Worm (Caenorhabditis elegans) whole organism, L2 larva: Measurements from ENCODE around the gene rpb-6.

Experiments used
- C34F6.9 ChIP-seq: fragments of 150-350 bp; optimal IDR thresholded peaks from 2 replicates; lab custom pipeline; 2014; ENCODE audit warnings: missing biosample characterization, missing genetic modification characterization
- F13H6.1 ChIP-seq: sonication (generic microtip); optimal IDR thresholded peaks from 2 replicates; lab custom pipeline; 2016; ENCODE audit warnings: missing genetic modification characterization, missing compliant biosample characterization
- Y55F3AM.14 ChIP-seq: fragments of 200-800 bp; sonication (Bioruptor generic); optimal IDR thresholded peaks from 2 replicates; lab custom pipeline; 2018; ENCODE audit warnings: mild to moderate bottlenecking, missing genetic modification characterization, missing compliant biosample characterization
- ZK546.5 ChIP-seq: sonication (generic microtip); optimal IDR thresholded peaks from 2 replicates; lab custom pipeline; 2017; ENCODE audit warnings: missing biosample characterization, missing genetic modification characterization
- aly-2 ChIP-seq: fragments of 150-350 bp; optimal IDR thresholded peaks from 2 replicates; lab custom pipeline; 2014; ENCODE audit warnings: missing biosample characterization, missing genetic modification characterization
- ama-1 ChIP-seq: fragments of 150-350 bp; optimal IDR thresholded peaks from 2 replicates; lab custom pipeline; 2018; ENCODE audit warnings: inconsistent platforms
- blmp-1 ChIP-seq: sonication (generic microtip); optimal IDR thresholded peaks from 2 replicates; lab custom pipeline; 2017; ENCODE audit warnings: missing genetic modification characterization, mild to moderate bottlenecking, missing compliant biosample characterization, antibody characterized with exemption, moderate library complexity; ENCODE audit not compliant: insufficient read depth
- ceh-82 ChIP-seq: fragments of 150-350 bp; optimal IDR thresholded peaks from 2 replicates; lab custom pipeline; 2014; ENCODE audit warnings: missing biosample characterization, missing genetic modification characterization
- crh-2 ChIP-seq: sonication (generic microtip); optimal IDR thresholded peaks from 2 replicates; lab custom pipeline; 2017; ENCODE audit warnings: missing biosample characterization, missing genetic modification characterization
- dmd-4 ChIP-seq: sonication (generic microtip); optimal IDR thresholded peaks from 2 replicates; lab custom pipeline; 2017; ENCODE audit warnings: missing biosample characterization, missing genetic modification characterization
- egl-27 ChIP-seq: sonication (generic microtip); optimal IDR thresholded peaks from 3 replicates; lab custom pipeline; 2017; ENCODE audit warnings: missing biosample characterization, missing genetic modification reagents, missing genetic modification characterization
- elt-3 ChIP-seq: sonication (generic microtip); optimal IDR thresholded peaks from 2 replicates; lab custom pipeline; 2017; ENCODE audit warnings: missing biosample characterization, missing genetic modification characterization
- fos-1 ChIP-seq: fragments of 150-350 bp; optimal IDR thresholded peaks from 2 replicates; lab custom pipeline; 2014; ENCODE audit warnings: missing biosample characterization, missing genetic modification characterization
- gmeb-1 ChIP-seq: fragments of 150-350 bp; optimal IDR thresholded peaks from 2 replicates; lab custom pipeline; 2014; ENCODE audit warnings: missing biosample characterization, missing genetic modification characterization
- lin-11 ChIP-seq: fragments of 150-350 bp; sonication (generic microtip); optimal IDR thresholded peaks from 2 replicates; lab custom pipeline; 2014; ENCODE audit warnings: missing biosample characterization, missing genetic modification characterization, inconsistent platforms, mixed read lengths
- lin-39 ChIP-seq: fragments of 150-350 bp; optimal IDR thresholded peaks from 2 replicates; lab custom pipeline; 2014; ENCODE audit warnings: missing biosample characterization, missing genetic modification reagents, missing genetic modification characterization
- lsy-2 ChIP-seq, 2 experiments: fragments of 150-350 bp in 1 of 2; sonication (generic microtip) in 1 of 2; optimal IDR thresholded peaks; 2 replicates each; lab custom pipeline; 2014 to 2017; ENCODE audit warnings: missing biosample characterization in 2 of 2, missing genetic modification characterization in 2 of 2
- mab-5 ChIP-seq: fragments of 150-350 bp; optimal IDR thresholded peaks from 2 replicates; lab custom pipeline; 2014; ENCODE audit warnings: missing biosample characterization, missing genetic modification characterization
- mbf-1 ChIP-seq: sonication (generic microtip); optimal IDR thresholded peaks from 2 replicates; lab custom pipeline; 2017; ENCODE audit warnings: missing biosample characterization, missing genetic modification characterization
- mdl-1 ChIP-seq, 2 experiments: fragments of 150-350 bp in 1 of 2; sonication (generic microtip) in 1 of 2; optimal IDR thresholded peaks; 2 replicates each; lab custom pipeline; 2017; ENCODE audit warnings: missing biosample characterization in 2 of 2, missing genetic modification characterization in 2 of 2
- nhr-10 ChIP-seq: sonication (generic microtip); optimal IDR thresholded peaks from 2 replicates; lab custom pipeline; 2017; ENCODE audit warnings: missing biosample characterization, missing genetic modification characterization
- nhr-11 ChIP-seq: fragments of 150-350 bp; optimal IDR thresholded peaks from 2 replicates; lab custom pipeline; 2014; ENCODE audit warnings: missing biosample characterization, missing genetic modification characterization
- nhr-12 ChIP-seq: fragments of 150-350 bp; optimal IDR thresholded peaks from 2 replicates; lab custom pipeline; 2014; ENCODE audit warnings: missing biosample characterization, missing genetic modification characterization
- nhr-129 ChIP-seq: fragments of 150-350 bp; optimal IDR thresholded peaks from 2 replicates; lab custom pipeline; 2014; ENCODE audit warnings: missing biosample characterization, missing genetic modification characterization
- nhr-21 ChIP-seq: fragments of 150-350 bp; optimal IDR thresholded peaks from 2 replicates; lab custom pipeline; 2014; ENCODE audit warnings: missing biosample characterization, missing genetic modification characterization
- nhr-23 ChIP-seq: fragments of 150-350 bp; optimal IDR thresholded peaks from 2 replicates; lab custom pipeline; 2014; ENCODE audit warnings: missing biosample characterization, missing genetic modification reagents, missing genetic modification characterization
- nhr-237 ChIP-seq: fragments of 150-350 bp; optimal IDR thresholded peaks from 2 replicates; lab custom pipeline; 2014; ENCODE audit warnings: missing biosample characterization, missing genetic modification characterization
- nhr-25 ChIP-seq: fragments of 150-350 bp; sonication (generic microtip); optimal IDR thresholded peaks from 3 replicates; lab custom pipeline; 2014; ENCODE audit warnings: missing biosample characterization, missing genetic modification characterization
- nhr-6 ChIP-seq: fragments of 150-350 bp; optimal IDR thresholded peaks from 2 replicates; lab custom pipeline; 2014; ENCODE audit warnings: missing biosample characterization, missing genetic modification characterization
- nhr-77 ChIP-seq: fragments of 150-350 bp; optimal IDR thresholded peaks from 2 replicates; lab custom pipeline; 2014; ENCODE audit warnings: missing biosample characterization, missing genetic modification characterization
- peb-1 ChIP-seq: fragments of 150-350 bp; optimal IDR thresholded peaks from 2 replicates; lab custom pipeline; 2014; ENCODE audit warnings: missing biosample characterization, missing genetic modification characterization
- skn-1 ChIP-seq: sonication (generic microtip); optimal IDR thresholded peaks from 2 replicates; lab custom pipeline; 2017; ENCODE audit warnings: missing biosample characterization, missing genetic modification characterization
- sma-3 ChIP-seq: sonication (generic microtip); optimal IDR thresholded peaks from 2 replicates; lab custom pipeline; 2016; ENCODE audit warnings: missing genetic modification reagents, missing genetic modification characterization, missing compliant biosample characterization
- sma-9 ChIP-seq, 2 experiments: fragments of 150-350 bp in 1 of 2; sonication (generic microtip) in 1 of 2; optimal IDR thresholded peaks; 2 replicates each; lab custom pipeline; 2014 to 2016; ENCODE audit warnings: missing genetic modification characterization in 2 of 2, mild to moderate bottlenecking in 1 of 2, missing biosample characterization in 1 of 2, missing compliant biosample characterization in 1 of 2, missing genetic modification reagents in 1 of 2, moderate library complexity in 1 of 2
- snpc-4 ChIP-seq: fragments of 150-350 bp; optimal IDR thresholded peaks from 2 replicates; lab custom pipeline; 2014; ENCODE audit warnings: missing biosample characterization, missing genetic modification characterization
- unc-55 ChIP-seq: fragments of 150-350 bp; sonication (generic microtip); optimal IDR thresholded peaks from 3 replicates; lab custom pipeline; 2014; ENCODE audit warnings: missing biosample characterization, missing genetic modification reagents, missing genetic modification characterization
- unc-62 ChIP-seq: fragments of 150-350 bp; optimal IDR thresholded peaks from 2 replicates; lab custom pipeline; 2014; ENCODE audit warnings: missing biosample characterization, missing genetic modification reagents, missing genetic modification characterization
- zag-1 ChIP-seq: fragments of 150-350 bp; optimal IDR thresholded peaks from 2 replicates; lab custom pipeline; 2014; ENCODE audit warnings: missing biosample characterization, missing genetic modification characterization
- ztf-1 ChIP-seq: fragments of 200-800 bp; sonication (Bioruptor generic); conservative IDR thresholded peaks from 2 replicates; pipeline ENCODE4 v1.3.6; 2022; ENCODE audit warnings: missing genetic modification characterization, missing compliant biosample characterization
- ztf-11 ChIP-seq: sonication (generic microtip); optimal IDR thresholded peaks from 2 replicates; lab custom pipeline; 2017; ENCODE audit warnings: missing biosample characterization, missing genetic modification characterization
- ztf-4 ChIP-seq: fragments of 150-350 bp; optimal IDR thresholded peaks from 2 replicates; lab custom pipeline; 2014; ENCODE audit warnings: missing biosample characterization, missing genetic modification characterization

rpb-6 gene

ce11 chrII:10546784-10547087 is 32.4 kb upstream of the rpb-6 start:
- no peak for TF ChIP-seq nhr-77
- TF ChIP-seq nhr-23, result no peak
- no peak for TF ChIP-seq nhr-21
- TF ChIP-seq nhr-25 (tag; lab: Kevin White, UChicago), result no peak
- TF ChIP-seq nhr-129 (tag; lab: Kevin White, UChicago), result no peak
- TF ChIP-seq Y55F3AM.14 (GFP tag; lab: Kevin White, UChicago), result no peak
- no peak for TF ChIP-seq dmd-4 (tag; lab: Kevin White, UChicago)
- no peak for TF ChIP-seq mdl-1 (tag; optimal IDR thresholded peaks at IDR 0.05; lab: Kevin White, UChicago)
- no peak for TF ChIP-seq ZK546.5 (tag; lab: Kevin White, UChicago)
- peak; percentile 19 for TF ChIP-seq unc-55 (GFP tag; lab: Kevin White, UChicago)
- peak; percentile 48 for TF ChIP-seq ztf-4 (tag; lab: Kevin White, UChicago)
- TF ChIP-seq blmp-1 (tag; lab: Kevin White, UChicago), result no peak
- TF ChIP-seq aly-2 (tag; lab: Kevin White, UChicago), result no peak
- no peak for TF ChIP-seq peb-1 (tag; lab: Kevin White, UChicago)
- TF ChIP-seq lsy-2 (tag; optimal IDR thresholded peaks at IDR 0.05; lab: Kevin White, UChicago), result peak in 1 of 2 experiments; percentile 43
- no peak for TF ChIP-seq nhr-6
- no peak for TF ChIP-seq mbf-1 (tag; lab: Kevin White, UChicago)
- peak; percentile 9 for TF ChIP-seq C34F6.9 (tag; lab: Kevin White, UChicago)
- TF ChIP-seq ztf-1 (GFP tag; lab: Robert Waterston, UW), result no peak
- TF ChIP-seq fos-1 (tag; lab: Kevin White, UChicago), result no peak
- no peak for TF ChIP-seq lin-39 (tag; lab: Kevin White, UChicago)
- TF ChIP-seq lin-11 (tag; lab: Kevin White, UChicago), result no peak
- no peak for TF ChIP-seq nhr-12 (tag; lab: Kevin White, UChicago)
- no peak for TF ChIP-seq mab-5 (tag; lab: Kevin White, UChicago)
- no peak for TF ChIP-seq elt-3
- no peak for TF ChIP-seq nhr-10 (tag; lab: Kevin White, UChicago)
- no peak for TF ChIP-seq skn-1 (tag; lab: Kevin White, UChicago)
- TF ChIP-seq crh-2, result no peak
- TF ChIP-seq ama-1 (lab: Kevin White, UChicago), result peak; percentile 83
- no peak for TF ChIP-seq egl-27
- TF ChIP-seq zag-1 (tag; lab: Kevin White, UChicago), result no peak
- no peak for TF ChIP-seq unc-62 (GFP tag; lab: Kevin White, UChicago)
- TF ChIP-seq F13H6.1, result no peak
- no peak for TF ChIP-seq snpc-4 (tag; lab: Kevin White, UChicago)
- no peak for TF ChIP-seq sma-3
- TF ChIP-seq nhr-11 (tag; lab: Kevin White, UChicago), result no peak
- no peak for TF ChIP-seq ceh-82 (tag; lab: Kevin White, UChicago)
- TF ChIP-seq, all 48 proteins: peak for 5

ce11 chrII:10547311-10547710 is 31.9 kb upstream of the rpb-6 start:
- TF ChIP-seq ztf-11 (tag; lab: Kevin White, UChicago) (no peak), nhr-129 (tag; lab: Kevin White, UChicago) (peak; percentile 0), unc-55 (GFP tag; lab: Kevin White, UChicago) (no peak)

DNA sequence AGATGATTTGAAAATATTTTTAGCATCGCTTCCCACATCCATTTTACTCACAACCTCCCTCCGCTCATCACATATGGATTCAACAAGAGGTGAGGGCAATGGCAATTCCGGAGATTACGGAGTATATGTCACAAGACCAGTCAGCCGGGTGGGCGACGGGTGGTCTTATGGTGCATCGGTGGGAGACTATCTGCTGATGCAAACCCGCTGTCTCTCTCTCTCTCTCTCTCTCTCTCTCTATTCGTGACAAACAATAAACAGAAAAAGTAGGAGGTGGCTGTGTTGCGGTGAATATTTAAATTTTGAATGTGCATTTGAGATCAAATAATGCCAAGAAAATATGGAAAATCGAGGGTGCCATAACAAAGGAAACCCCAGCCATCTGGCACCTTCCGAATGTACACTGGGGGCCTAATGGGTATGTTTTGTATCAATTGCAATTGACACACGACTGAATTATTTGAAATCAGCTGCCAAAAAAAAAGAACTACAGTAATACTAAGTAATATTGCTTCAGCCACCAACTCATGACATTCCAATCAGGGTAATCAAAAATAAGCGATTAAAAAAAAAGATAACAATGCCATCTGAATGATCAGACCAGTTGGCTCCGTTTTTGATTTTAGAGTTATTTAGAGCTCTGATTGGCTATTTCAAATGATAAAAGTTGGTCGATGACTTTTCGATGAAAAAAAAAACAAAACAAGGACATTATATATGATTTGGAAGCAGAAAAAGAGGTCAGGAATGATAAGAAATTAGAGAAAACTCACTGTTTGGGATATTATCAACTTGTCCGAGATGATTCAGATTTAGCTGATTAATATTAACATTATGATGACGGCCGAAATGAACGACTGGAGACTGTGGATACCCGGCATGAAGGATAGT is 31.1 kb upstream of the rpb-6 start:
- TF ChIP-seq ztf-1 (GFP tag; lab: Robert Waterston, UW) (no peak), gmeb-1 (peak; percentile 12), nhr-237 (tag; lab: Kevin White, UChicago) (no peak), nhr-11 (tag; lab: Kevin White, UChicago) (no peak), ama-1 (lab: Kevin White, UChicago) (peak; percentile 86), mdl-1 (tag; optimal IDR thresholded peaks at IDR 0.05; lab: Kevin White, UChicago) (no peak), lin-11 (tag; lab: Kevin White, UChicago) (peak; percentile 23), unc-55 (GFP tag; lab: Kevin White, UChicago) (peak; percentile 6), C34F6.9 (tag; lab: Kevin White, UChicago) (peak; percentile 7), sma-9 (GFP tag; optimal IDR thresholded peaks at IDR 0.05; lab: Kevin White, UChicago) (peak; percentile 16), sma-9 (tag; optimal IDR thresholded peaks at IDR 0.05; lab: Kevin White, UChicago) (no peak), nhr-129 (tag; lab: Kevin White, UChicago) (peak; percentile 79)
- TF ChIP-seq, all 48 proteins: peak for 7
